Worm (Caenorhabditis elegans): ENCODE measurements around the gene otpl-1.

DNA sequence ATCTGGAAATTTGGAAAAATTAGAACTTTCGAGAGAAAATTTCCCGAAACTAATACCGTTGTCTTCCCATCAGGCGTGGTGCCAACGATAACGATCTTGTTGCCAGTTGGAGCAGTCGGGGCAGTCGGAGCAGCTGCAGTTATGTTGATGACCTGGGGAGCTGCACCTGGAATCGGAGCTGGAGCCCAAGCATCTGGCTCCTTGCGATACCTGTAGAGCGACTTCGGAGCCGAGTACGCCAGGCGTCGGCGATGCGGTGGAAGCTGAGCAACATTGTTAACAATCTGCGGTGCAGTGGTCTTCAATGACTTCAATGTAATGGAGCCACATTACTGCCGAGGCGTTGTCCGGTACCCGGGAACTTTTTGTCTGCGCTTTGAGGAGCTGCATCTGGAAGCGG, 33.1 kb downstream of the otpl-1 start:
- TF ChIP-seq unc-62 (GFP tag; optimal IDR thresholded peaks at IDR 0.05) = no peak
- TF ChIP-seq aly-2 (tag; optimal IDR thresholded peaks at IDR 0.05) = no peak
- TF ChIP-seq tbx-2 (tag; optimal IDR thresholded peaks at IDR 0.05) = no peak
- no peak for TF ChIP-seq ama-1 (optimal IDR thresholded peaks at IDR 0.05)
- no peak for TF ChIP-seq ceh-28 (tag; optimal IDR thresholded peaks at IDR 0.05)
- no peak for TF ChIP-seq mdl-1 (tag; optimal IDR thresholded peaks at IDR 0.05)
- no peak for TF ChIP-seq nfya-1 (tag; optimal IDR thresholded peaks at IDR 0.05; ENCODE audit: insufficient read depth)
- TF ChIP-seq unc-39 (tag; optimal IDR thresholded peaks at IDR 0.05) = no peak

Data from whole organism, L3 larva.